Worm (Caenorhabditis elegans): Measurements from ENCODE around the gene acdh-8.
A peak's percentile ranks its signal among the peaks of the same experiment; 100 is the strongest.

acdh-8 gene

DNA sequence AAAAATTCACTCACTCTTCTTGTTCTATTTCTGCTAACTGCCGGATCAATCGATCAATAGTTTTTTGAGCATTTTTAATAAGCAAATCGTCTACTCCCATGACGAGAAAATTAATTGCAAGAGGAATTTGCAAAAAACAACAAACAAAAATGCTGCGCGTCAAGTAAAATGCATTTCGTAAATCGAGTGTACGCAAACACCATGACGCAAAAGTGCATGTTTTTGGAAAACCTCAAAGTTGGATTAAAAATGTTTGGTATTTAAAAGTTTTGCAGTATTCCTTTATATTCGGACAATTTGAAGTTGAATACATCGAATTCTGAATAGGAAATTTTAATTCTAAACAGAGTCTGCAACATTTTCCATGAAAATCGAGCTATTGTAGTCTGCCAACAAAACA, 44.9 kb downstream of the acdh-8 start, which contains the start of gene ZK1248.19 (continued):
- peak; percentile 35 for TF ChIP-seq nhr-47 (tag; optimal IDR thresholded peaks at IDR 0.05)
- no peak for TF ChIP-seq nhr-237 (tag; optimal IDR thresholded peaks at IDR 0.05)
- TF ChIP-seq nhr-71 (tag; optimal IDR thresholded peaks at IDR 0.05) = peak; percentile 43
- no peak for TF ChIP-seq tlp-1 (tag; optimal IDR thresholded peaks at IDR 0.05)
- TF ChIP-seq ceh-82 (tag; optimal IDR thresholded peaks at IDR 0.05) = peak in 1 of 3 experiments; percentile 13
- TF ChIP-seq snpc-4 (tag; optimal IDR thresholded peaks at IDR 0.05) = peak; percentile 0
- peak; percentile 88 for TF ChIP-seq F16B12.6 (tag; optimal IDR thresholded peaks at IDR 0.05)
- peak; percentile 53 to 54 for TF ChIP-seq efl-1 (optimal IDR thresholded peaks at IDR 0.05)
- peak; percentile 32 to 95 for TF ChIP-seq efl-1 (GFP tag; optimal IDR thresholded peaks at IDR 0.05 in 1 of 2)

DNA sequence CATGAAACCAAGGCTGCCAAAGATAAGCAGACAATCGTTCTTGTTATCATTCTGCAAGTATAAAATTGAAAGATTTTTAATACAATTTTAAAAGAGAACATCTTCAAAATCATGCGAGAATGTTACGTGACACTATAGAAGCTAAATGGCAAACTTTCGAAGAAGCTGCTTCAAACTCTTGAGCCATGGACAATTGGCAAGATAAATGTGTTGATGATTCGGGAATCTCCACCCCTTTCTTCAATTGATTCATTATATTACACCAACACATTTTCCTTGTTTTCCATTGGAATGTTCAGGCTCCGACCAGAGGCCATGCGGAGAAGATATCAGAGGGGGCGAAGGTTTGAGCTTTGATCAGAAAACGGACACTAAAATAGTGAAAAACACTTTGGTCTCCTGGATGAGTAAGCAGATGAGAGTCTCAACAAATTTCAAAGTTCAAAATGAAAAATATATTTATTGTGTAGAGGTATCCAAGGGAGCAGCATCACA, 46.8 kb downstream of the acdh-8 start, which contains the start of gene lec-5:
lec-5 (minus strand) TSS at position 51 of the 495 bp plus-strand sequence.
- TF ChIP-seq lin-14 (GFP tag; optimal IDR thresholded peaks at IDR 0.05) (peak; percentile 72), dsc-1 (tag; optimal IDR thresholded peaks at IDR 0.05) (peak; percentile 56), pax-3 (tag; optimal IDR thresholded peaks at IDR 0.05) (no peak), pag-3 (tag; optimal IDR thresholded peaks at IDR 0.05; ENCODE audit: borderline replicate concordance, insufficient read depth) (peak; percentile 79), aly-2 (tag; optimal IDR thresholded peaks at IDR 0.05) (no peak), nhr-71 (tag; optimal IDR thresholded peaks at IDR 0.05) (peak; percentile 60), nhr-20 (tag; optimal IDR thresholded peaks at IDR 0.05) (peak; percentile 23), mep-1 (tag; optimal IDR thresholded peaks at IDR 0.05) (peak; percentile 2), aha-1 (tag; optimal IDR thresholded peaks at IDR 0.05) (no peak), nhr-19 (GFP tag; conservative IDR thresholded peaks at IDR 0.05) (peak; percentile 38), unc-130 (tag; optimal IDR thresholded peaks at IDR 0.05) (peak; percentile 63), snu-23 (GFP tag; optimal IDR thresholded peaks at IDR 0.05) (peak; percentile 23), rnt-1 (tag; optimal IDR thresholded peaks at IDR 0.05) (peak; percentile 56), lsy-2 (tag; optimal IDR thresholded peaks at IDR 0.05) (peak in 1 of 2 experiments; percentile 47), nhr-77 (tag; optimal IDR thresholded peaks at IDR 0.05) (no peak)

- no peak for TF ChIP-seq snu-23 (GFP tag; optimal IDR thresholded peaks at IDR 0.05)
- no peak for TF ChIP-seq ceh-88 (GFP tag; IDR thresholded peaks at IDR 0.05)
- TF ChIP-seq ztf-11 (tag; optimal IDR thresholded peaks at IDR 0.05) = no peak
- no peak for TF ChIP-seq unc-30 (tag; optimal IDR thresholded peaks at IDR 0.05)
- TF ChIP-seq skn-1 (tag; optimal IDR thresholded peaks at IDR 0.05) = no peak
Observed at ce11 chrII:5841866-5842265, 47.6 kb downstream of the acdh-8 start, which contains the start of gene nep-25. Gene nep-25 (plus strand): TSS chrII:5842240.

DNA sequence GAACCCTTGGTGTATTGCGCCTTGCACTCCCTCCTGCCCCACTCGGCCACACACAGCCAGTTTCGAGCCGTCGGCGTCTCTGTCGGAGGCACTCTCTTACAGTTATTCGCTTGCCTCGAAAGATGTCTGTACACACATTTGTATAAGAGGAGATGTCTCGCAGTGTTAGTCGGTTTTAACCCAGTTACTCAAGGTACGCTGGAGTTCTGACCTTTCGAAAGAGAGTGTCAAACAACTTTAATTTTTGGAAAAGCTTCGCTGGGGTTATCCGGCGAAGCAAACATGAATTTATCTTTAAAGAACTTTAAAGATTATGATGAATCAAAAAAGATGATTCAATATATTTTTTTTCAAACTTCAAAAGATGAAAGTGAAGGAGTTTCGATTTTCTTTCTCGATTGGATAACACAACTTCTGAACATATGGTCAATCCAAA, 50.4 kb downstream of the acdh-8 start:
- TF ChIP-seq tlp-1 (tag; optimal IDR thresholded peaks at IDR 0.05) (peak; percentile 73), snu-23 (GFP tag; optimal IDR thresholded peaks at IDR 0.05) (peak; percentile 100), lin-39 (tag; optimal IDR thresholded peaks at IDR 0.05) (peak; percentile 99), blmp-1 (tag; optimal IDR thresholded peaks at IDR 0.05) (peak; percentile 89), ceh-63 (GFP tag; optimal IDR thresholded peaks at IDR 0.05) (peak; percentile 96), fkh-8 (tag; optimal IDR thresholded peaks at IDR 0.05) (peak; percentile 100), nhr-11 (tag; optimal IDR thresholded peaks at IDR 0.05) (peak; percentile 98), ces-1 (GFP tag; optimal IDR thresholded peaks at IDR 0.05) (peak; percentile 98), rnt-1 (tag; optimal IDR thresholded peaks at IDR 0.05) (peak; percentile 98), elt-3 (tag; optimal IDR thresholded peaks at IDR 0.05) (peak in 5 of 6 experiments; percentile 91 to 99 (median 95)), zag-1 (tag; optimal IDR thresholded peaks at IDR 0.05) (peak; percentile 99), pax-3 (tag; optimal IDR thresholded peaks at IDR 0.05) (peak; percentile 99), nhr-71 (tag; optimal IDR thresholded peaks at IDR 0.05) (peak; percentile 100), sup-37 (GFP tag; optimal IDR thresholded peaks at IDR 0.05) (peak; percentile 99), fkh-10 (GFP tag; optimal IDR thresholded peaks at IDR 0.05) (peak; percentile 99), mab-9 (GFP tag; IDR thresholded peaks at IDR 0.05) (peak; percentile 99), swsn-7 (tag; optimal IDR thresholded peaks at IDR 0.05) (peak; percentile 100), pag-3 (tag; optimal IDR thresholded peaks at IDR 0.05; ENCODE audit: borderline replicate concordance, insufficient read depth) (peak; percentile 79), lir-3 (tag; optimal IDR thresholded peaks at IDR 0.05; ENCODE audit: poor library complexity) (peak; percentile 96), irx-1 (tag; optimal IDR thresholded peaks at IDR 0.05) (peak; percentile 100), pqm-1 (tag; optimal IDR thresholded peaks at IDR 0.05) (peak; percentile 76), tbx-2 (tag; optimal IDR thresholded peaks at IDR 0.05) (peak; percentile 100), unc-130 (tag; optimal IDR thresholded peaks at IDR 0.05) (peak; percentile 98), egl-27 (tag; optimal IDR thresholded peaks at IDR 0.05) (peak; percentile 86 to 97), unc-62 (GFP tag; optimal IDR thresholded peaks at IDR 0.05) (no peak), nhr-47 (tag; optimal IDR thresholded peaks at IDR 0.05) (peak; percentile 100), unc-30 (tag; optimal IDR thresholded peaks at IDR 0.05) (peak; percentile 82), egl-13 (tag; optimal IDR thresholded peaks at IDR 0.05) (peak; percentile 99)

Measured in whole organism, L1 larva.